Fruit fly (Drosophila melanogaster) whole organism, larva: Measurements from ENCODE around the gene MFS3.

Source experiments
- noc ChIP-seq: fragments of 200-800 bp; sonication (Bioruptor generic); optimal IDR thresholded peaks from 3 replicates; lab custom pipeline; 2019; ENCODE audit warnings: missing biosample characterization, mild to moderate bottlenecking, missing genetic modification characterization, moderate library complexity

Gene MFS3

dm6 chr2L:1142730-1143281, at the start of gene MFS3:
TSS of gene MFS3 (plus strand) at chr2L:1143201.
- no peak for TF ChIP-seq noc (tag; lab: Kevin White, UChicago)

dm6 chr2L:1094724-1095123, 48.3 kb upstream of the MFS3 start:
- TF ChIP-seq noc (tag; lab: Kevin White, UChicago) = peak; percentile 10

- no peak for TF ChIP-seq noc (tag; lab: Kevin White, UChicago)
Observed at dm6 chr2L:1095450-1095849, 47.6 kb upstream of the MFS3 start.

dm6 chr2L:1102349-1102748, 40.7 kb upstream of the MFS3 start, which contains the start of gene CG4629:
TSS of gene CG4629 (minus strand) at chr2L:1102504.
- TF ChIP-seq noc (tag; lab: Kevin White, UChicago) = no peak

- TF ChIP-seq noc (tag; lab: Kevin White, UChicago) = no peak
Observed at dm6 chr2L:1108029-1108688, 34.8 kb upstream of the MFS3 start, which contains the start of the genes PolrMT and CG14339. TSS of gene PolrMT (minus strand) at chr2L:1108373. TSS of gene CG14339 (plus strand) at chr2L:1108540.

- TF ChIP-seq noc (tag; lab: Kevin White, UChicago) = no peak
Observed at dm6 chr2L:1112641-1113040, 30.4 kb upstream of the MFS3 start, which contains the start of gene CG14340. TSS of gene CG14340 (plus strand) at chr2L:1112941.

- peak; percentile 69 for TF ChIP-seq noc (tag; lab: Kevin White, UChicago)
Observed at dm6 chr2L:1114230-1114629, 28.8 kb upstream of the MFS3 start.

dm6 chr2L:1116661-1117322, 26.2 kb upstream of the MFS3 start:
- TF ChIP-seq noc (tag; lab: Kevin White, UChicago) = peak; percentile 43

- TF ChIP-seq noc (tag; lab: Kevin White, UChicago) = no peak
Observed at dm6 chr2L:1118149-1118548, 24.9 kb upstream of the MFS3 start.

dm6 chr2L:1118880-1119809, 23.9 kb upstream of the MFS3 start:
- peak; percentile 96 for TF ChIP-seq noc (tag; lab: Kevin White, UChicago)

- TF ChIP-seq noc (tag; lab: Kevin White, UChicago) = no peak
Observed at dm6 chr2L:1120206-1120902, 22.6 kb upstream of the MFS3 start.

- no peak for TF ChIP-seq noc (tag; lab: Kevin White, UChicago)
Observed at dm6 chr2L:1121942-1122710, 20.9 kb upstream of the MFS3 start.

dm6 chr2L:1122711-1122960, 20.4 kb upstream of the MFS3 start:
- no peak for TF ChIP-seq noc (tag; lab: Kevin White, UChicago)

dm6 chr2L:1123078-1123818, 19.8 kb upstream of the MFS3 start:
- TF ChIP-seq noc (tag; lab: Kevin White, UChicago) = no peak
